Worm (Caenorhabditis elegans): Measurements from ENCODE around the gene R02F11.2.

- TF ChIP-seq nhr-77 (tag; optimal IDR thresholded peaks at IDR 0.05) (no peak), elt-3 (tag; optimal IDR thresholded peaks at IDR 0.05) (no peak), lin-39 (tag; optimal IDR thresholded peaks at IDR 0.05) (no peak), nhr-12 (tag; optimal IDR thresholded peaks at IDR 0.05) (no peak), mdl-1 (tag; optimal IDR thresholded peaks at IDR 0.05) (no peak), ceh-16 (tag; optimal IDR thresholded peaks at IDR 0.05) (no peak), nhr-23 (tag; optimal IDR thresholded peaks at IDR 0.05) (no peak), fkh-10 (GFP tag; optimal IDR thresholded peaks at IDR 0.05) (no peak), unc-39 (tag; optimal IDR thresholded peaks at IDR 0.05) (no peak), lin-15B (tag; optimal IDR thresholded peaks at IDR 0.05) (no peak), ztf-4 (tag; optimal IDR thresholded peaks at IDR 0.05) (no peak), skn-1 (tag; optimal IDR thresholded peaks at IDR 0.05) (no peak)
Observed at ce11 chrV:4755308-4756029, 38.9 kb upstream of the R02F11.2 start, which contains the start of gene pgl-3.
